Worm (Caenorhabditis elegans): ENCODE results near the gene ZC449.5.

DNA sequence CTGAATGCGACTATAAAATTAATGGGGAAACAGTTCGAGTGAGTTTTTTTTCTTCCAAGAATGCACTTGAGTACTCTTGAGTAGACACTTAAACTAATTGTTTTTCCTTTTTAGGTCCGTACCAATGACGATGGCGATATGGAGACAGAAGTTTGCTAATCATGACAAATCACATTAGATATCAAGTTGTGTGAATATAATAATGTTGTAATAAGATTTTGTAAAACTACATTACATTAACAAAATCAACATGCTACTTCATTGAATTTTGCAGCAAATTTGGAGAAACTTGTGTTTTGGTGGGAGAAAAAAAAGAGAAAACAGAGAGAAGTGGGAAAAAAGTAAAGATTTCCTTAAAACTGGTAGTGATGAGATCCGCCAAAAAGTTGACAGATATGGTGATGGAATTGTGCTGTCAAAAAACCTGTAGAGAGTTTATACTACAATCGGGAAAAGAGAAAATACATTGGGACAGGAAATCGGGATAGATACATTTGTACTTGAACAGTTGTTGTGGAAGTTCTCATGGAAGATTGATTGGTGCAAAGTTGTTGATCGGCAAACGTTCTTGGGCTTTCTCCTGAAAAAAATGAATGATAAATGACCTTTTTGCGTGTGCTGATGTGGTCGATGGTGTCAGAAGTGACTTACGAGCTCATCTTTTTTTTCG, 9.5 kb downstream of the ZC449.5 start:
- no peak for TF ChIP-seq ets-7 (tag; optimal IDR thresholded peaks at IDR 0.05)
- no peak for TF ChIP-seq tra-4 (tag; optimal IDR thresholded peaks at IDR 0.05)
- TF ChIP-seq ceh-13 (GFP tag; optimal IDR thresholded peaks at IDR 0.05) = no peak
- no peak for TF ChIP-seq flt-1 (GFP tag; IDR thresholded peaks at IDR 0.05)
- TF ChIP-seq ceh-36 (tag; optimal IDR thresholded peaks at IDR 0.05) = no peak
- TF ChIP-seq B0310.2 (tag; optimal IDR thresholded peaks at IDR 0.05) = no peak
- no peak for TF ChIP-seq ama-1 (optimal IDR thresholded peaks at IDR 0.05)
